Fruit fly (Drosophila melanogaster) whole organism, embryonic: ENCODE results near the gene CG17752.

Experiments used
- Abd-B ChIP-seq: fragments of 200-800 bp; sonication (Bioruptor generic); optimal IDR thresholded peaks from 2 replicates; lab custom pipeline; 2018; ENCODE audit warnings: missing biosample characterization, mild to moderate bottlenecking, missing genetic modification characterization, moderate library complexity
- Asciz ChIP-seq: fragments of 200-800 bp; sonication (Bioruptor generic); optimal IDR thresholded peaks from 2 replicates; lab custom pipeline; 2017; ENCODE audit warnings: missing biosample characterization, mild to moderate bottlenecking, missing genetic modification characterization, missing genetic modification reagents
- Atf-2 ChIP-seq: fragments of 200-800 bp; sonication (Bioruptor generic); optimal IDR thresholded peaks from 2 replicates; lab custom pipeline; 2016; ENCODE audit warnings: missing biosample characterization, missing genetic modification characterization
- CG10209 ChIP-seq: fragments of 200-800 bp; sonication (Bioruptor generic); optimal IDR thresholded peaks from 3 replicates; lab custom pipeline; 2017; ENCODE audit warnings: missing biosample characterization, mild to moderate bottlenecking, missing genetic modification characterization, missing genetic modification reagents
- CG10565 ChIP-seq: fragments of 200-800 bp; sonication (Bioruptor generic); optimal IDR thresholded peaks from 3 replicates; lab custom pipeline; 2016; ENCODE audit warnings: missing biosample characterization, mild to moderate bottlenecking, missing genetic modification characterization
- CG10979 ChIP-seq: fragments of 200-800 bp; sonication (Bioruptor generic); optimal IDR thresholded peaks from 2 replicates; lab custom pipeline; 2018; ENCODE audit warnings: missing biosample characterization, mild to moderate bottlenecking, missing genetic modification characterization, moderate library complexity
- CG11456 ChIP-seq: fragments of 200-800 bp; sonication (Bioruptor generic); IDR thresholded peaks from 3 replicates; pipeline ENCODE4 v1.3.6; 2022; ENCODE audit warnings: missing biosample characterization, missing genetic modification characterization
- CG11504 ChIP-seq: fragments of 200-800 bp; sonication (Bioruptor generic); optimal IDR thresholded peaks from 3 replicates; lab custom pipeline; 2019; ENCODE audit warnings: missing biosample characterization, mild to moderate bottlenecking, missing genetic modification characterization, moderate library complexity
- CG11695 ChIP-seq: fragments of 200-800 bp; sonication (Bioruptor generic); IDR thresholded peaks from 3 replicates; pipeline ENCODE4 v1.3.6; 2022; ENCODE audit warnings: missing biosample characterization, missing genetic modification characterization
- CG12769 ChIP-seq: fragments of 200-800 bp; sonication (Bioruptor generic); optimal IDR thresholded peaks from 2 replicates; lab custom pipeline; 2019; ENCODE audit warnings: missing biosample characterization, mild to moderate bottlenecking, missing genetic modification characterization, moderate library complexity
- CG15073 ChIP-seq: fragments of 200-800 bp; sonication (Bioruptor generic); optimal IDR thresholded peaks from 2 replicates; lab custom pipeline; 2016; ENCODE audit warnings: missing biosample characterization, missing genetic modification characterization
- CG16813 ChIP-seq: fragments of 200-800 bp; sonication (Bioruptor generic); IDR thresholded peaks from 3 replicates; pipeline ENCODE4 v1.3.6; 2022; ENCODE audit warnings: missing biosample characterization, missing genetic modification characterization; ENCODE audit not compliant: partially characterized antibody
- CG17328 ChIP-seq: fragments of 200-800 bp; sonication (Bioruptor generic); IDR thresholded peaks from 2 replicates; pipeline ENCODE4 v1.3.6; 2022; ENCODE audit warnings: missing biosample characterization, missing genetic modification characterization
- CG17829 ChIP-seq: fragments of 200-800 bp; optimal IDR thresholded peaks from 2 replicates; lab custom pipeline; 2019; ENCODE audit warnings: missing biosample characterization, mild to moderate bottlenecking, missing genetic modification characterization, moderate library complexity
- CG2199 ChIP-seq: fragments of 200-800 bp; sonication (Bioruptor generic); IDR thresholded peaks from 3 replicates; pipeline ENCODE4 v1.3.6; 2022; ENCODE audit warnings: missing biosample characterization, missing genetic modification characterization
- CG30020 ChIP-seq: fragments of 200-800 bp; optimal IDR thresholded peaks from 2 replicates; lab custom pipeline; 2019; ENCODE audit warnings: missing biosample characterization, mild to moderate bottlenecking, missing genetic modification characterization, moderate library complexity
- CG4328 ChIP-seq: fragments of 200-800 bp; sonication (Bioruptor generic); optimal IDR thresholded peaks from 3 replicates; lab custom pipeline; 2017; ENCODE audit warnings: missing biosample characterization, missing genetic modification reagents, missing genetic modification characterization
- CG6254 ChIP-seq: fragments of 200-800 bp; sonication (Bioruptor generic); optimal IDR thresholded peaks from 3 replicates; lab custom pipeline; 2017; ENCODE audit warnings: mild to moderate bottlenecking, missing biosample characterization, missing genetic modification reagents, missing genetic modification characterization
- CG6854 ChIP-seq: fragments of 200-800 bp; sonication (Bioruptor generic); optimal IDR thresholded peaks from 3 replicates; lab custom pipeline; 2017; ENCODE audit warnings: missing biosample characterization, mild to moderate bottlenecking, missing genetic modification characterization
- CG8924 ChIP-seq: fragments of 200-800 bp; optimal IDR thresholded peaks from 3 replicates; lab custom pipeline; 2019; ENCODE audit warnings: missing biosample characterization, mild to moderate bottlenecking, missing genetic modification characterization, moderate library complexity
- Deaf1 ChIP-seq: fragments of 200-800 bp; optimal IDR thresholded peaks from 3 replicates; lab custom pipeline; 2019; ENCODE audit warnings: missing biosample characterization, mild to moderate bottlenecking, missing genetic modification characterization, moderate library complexity
- Doc3 ChIP-seq: fragments of 200-800 bp; sonication (Bioruptor generic); IDR thresholded peaks from 3 replicates; pipeline ENCODE4 v1.3.6; 2022; ENCODE audit warnings: missing biosample characterization, missing genetic modification characterization; ENCODE audit not compliant: partially characterized antibody
- Dref ChIP-seq: fragments of 200-800 bp; sonication (Bioruptor generic); IDR thresholded peaks from 2 replicates; pipeline ENCODE4 v1.3.6; 2022; ENCODE audit warnings: missing biosample characterization, missing genetic modification characterization
- Ets65A ChIP-seq: fragments of 200-800 bp; sonication (Bioruptor generic); peaks from one replicate; lab custom pipeline; 2016; ENCODE audit warnings: missing biosample characterization, missing genetic modification characterization
- Ets97D ChIP-seq: fragments of 200-800 bp; sonication (Bioruptor generic); optimal IDR thresholded peaks from 3 replicates; lab custom pipeline; 2016; ENCODE audit warnings: missing biosample characterization, missing genetic modification characterization
- Hmr ChIP-seq: fragments of 200-800 bp; sonication (Bioruptor generic); optimal IDR thresholded peaks from 3 replicates; lab custom pipeline; 2017; ENCODE audit warnings: mild to moderate bottlenecking, missing biosample characterization, missing genetic modification reagents, missing genetic modification characterization
- Hmx ChIP-seq: fragments of 200-800 bp; sonication (Bioruptor generic); optimal IDR thresholded peaks from 2 replicates; lab custom pipeline; 2016; ENCODE audit warnings: missing biosample characterization, missing genetic modification characterization
- MBD-R2 ChIP-seq: fragments of 200-800 bp; sonication (Bioruptor generic); IDR thresholded peaks from 2 replicates; pipeline ENCODE4 v1.3.6; 2022; ENCODE audit warnings: missing biosample characterization, missing genetic modification characterization
- MESR4 ChIP-seq: fragments of 200-800 bp; sonication (Bioruptor generic); optimal IDR thresholded peaks from 2 replicates; lab custom pipeline; 2018; ENCODE audit warnings: missing biosample characterization, mild to moderate bottlenecking, missing genetic modification characterization, moderate library complexity
- Max ChIP-seq: fragments of 200-800 bp; sonication (Bioruptor generic); optimal IDR thresholded peaks from 2 replicates; lab custom pipeline; 2016; ENCODE audit warnings: missing biosample characterization, mild to moderate bottlenecking, missing genetic modification characterization
- Mes4 ChIP-seq: fragments of 200-800 bp; sonication (Bioruptor generic); optimal IDR thresholded peaks from 2 replicates; lab custom pipeline; 2016; ENCODE audit warnings: missing biosample characterization, missing genetic modification characterization
- Myb ChIP-seq: fragments of 200-800 bp; sonication (Bioruptor generic); optimal IDR thresholded peaks from 2 replicates; lab custom pipeline; 2016; ENCODE audit warnings: missing biosample characterization, missing genetic modification characterization
- NfI ChIP-seq: fragments of 200-800 bp; sonication (Bioruptor generic); optimal IDR thresholded peaks from 3 replicates; lab custom pipeline; 2018; ENCODE audit warnings: missing biosample characterization, mild to moderate bottlenecking, missing genetic modification characterization, moderate library complexity
- Optix ChIP-seq: fragments of 200-800 bp; sonication (Bioruptor generic); IDR thresholded peaks from 3 replicates; pipeline ENCODE4 v1.3.6; 2022; ENCODE audit warnings: missing biosample characterization, missing genetic modification characterization
- Poxn ChIP-seq: fragments of 200-800 bp; sonication (Bioruptor generic); IDR thresholded peaks from 2 replicates; pipeline ENCODE4 v1.3.6; 2022; ENCODE audit warnings: missing biosample characterization, missing genetic modification characterization
- Sry-δ ChIP-seq: fragments of 200-800 bp; sonication (Bioruptor generic); optimal IDR thresholded peaks from 2 replicates; lab custom pipeline; 2016; ENCODE audit warnings: missing biosample characterization, missing genetic modification characterization
- Vsx1 ChIP-seq: fragments of 200-800 bp; sonication (Bioruptor generic); optimal IDR thresholded peaks from 2 replicates; lab custom pipeline; 2017; ENCODE audit warnings: missing biosample characterization, mild to moderate bottlenecking, missing genetic modification characterization, missing genetic modification reagents
- az2 ChIP-seq: fragments of 200-800 bp; sonication (Bioruptor generic); optimal IDR thresholded peaks from 3 replicates; lab custom pipeline; 2016; ENCODE audit warnings: missing biosample characterization, missing genetic modification characterization
- cad ChIP-seq: fragments of >200 bp; optimal IDR thresholded peaks from 2 replicates; lab custom pipeline; 2017; ENCODE audit warnings: missing biosample characterization, missing genetic modification characterization
- cg ChIP-seq: fragments of 200-800 bp; sonication (Bioruptor generic); optimal IDR thresholded peaks from 3 replicates; lab custom pipeline; 2019; ENCODE audit warnings: missing biosample characterization, mild to moderate bottlenecking, missing genetic modification characterization, moderate library complexity
- crc ChIP-seq: fragments of 200-800 bp; sonication (Bioruptor generic); optimal IDR thresholded peaks from 2 replicates; lab custom pipeline; 2016; ENCODE audit warnings: missing biosample characterization, missing genetic modification characterization
- exex ChIP-seq: fragments of 200-800 bp; sonication (Bioruptor generic); optimal IDR thresholded peaks from 4 replicates; lab custom pipeline; 2018; ENCODE audit warnings: missing biosample characterization, mild to moderate bottlenecking, missing genetic modification characterization, moderate library complexity
- eyg ChIP-seq: fragments of 200-800 bp; sonication (Bioruptor generic); optimal IDR thresholded peaks from 3 replicates; lab custom pipeline; 2016; ENCODE audit warnings: missing biosample characterization, missing genetic modification characterization
- fru ChIP-seq: fragments of >200 bp; optimal IDR thresholded peaks from 2 replicates; lab custom pipeline; 2017
- fu2 ChIP-seq: fragments of 200-800 bp; sonication (Bioruptor generic); optimal IDR thresholded peaks from 2 replicates; lab custom pipeline; 2016; ENCODE audit warnings: missing biosample characterization, missing genetic modification characterization
- gfzf ChIP-seq: fragments of 200-800 bp; sonication (Bioruptor generic); optimal IDR thresholded peaks from 2 replicates; lab custom pipeline; 2016; ENCODE audit warnings: missing biosample characterization, mild to moderate bottlenecking, missing genetic modification characterization, moderate library complexity
- grn ChIP-seq: fragments of 200-800 bp; sonication (Bioruptor generic); optimal IDR thresholded peaks from 3 replicates; lab custom pipeline; 2017; ENCODE audit warnings: missing biosample characterization, missing genetic modification characterization
- hb ChIP-seq: fragments of 200-800 bp; sonication (Bioruptor generic); IDR thresholded peaks from 3 replicates; pipeline ENCODE4 v1.3.6; 2022; ENCODE audit warnings: missing biosample characterization, missing genetic modification characterization; ENCODE audit not compliant: partially characterized antibody
- pfk ChIP-seq: fragments of 200-800 bp; sonication (Bioruptor generic); optimal IDR thresholded peaks from 2 replicates; lab custom pipeline; 2018; ENCODE audit warnings: missing biosample characterization, mild to moderate bottlenecking, missing genetic modification characterization, moderate library complexity
- phol ChIP-seq: fragments of 200-800 bp; sonication (Bioruptor generic); optimal IDR thresholded peaks from 3 replicates; lab custom pipeline; 2018; ENCODE audit warnings: missing biosample characterization, mild to moderate bottlenecking, missing genetic modification characterization, moderate library complexity
- rib ChIP-seq: fragments of 200-800 bp; sonication (Bioruptor generic); IDR thresholded peaks from 2 replicates; pipeline ENCODE4 v1.3.6; 2022; ENCODE audit warnings: missing biosample characterization, missing genetic modification characterization

CG17752 gene

DNA sequence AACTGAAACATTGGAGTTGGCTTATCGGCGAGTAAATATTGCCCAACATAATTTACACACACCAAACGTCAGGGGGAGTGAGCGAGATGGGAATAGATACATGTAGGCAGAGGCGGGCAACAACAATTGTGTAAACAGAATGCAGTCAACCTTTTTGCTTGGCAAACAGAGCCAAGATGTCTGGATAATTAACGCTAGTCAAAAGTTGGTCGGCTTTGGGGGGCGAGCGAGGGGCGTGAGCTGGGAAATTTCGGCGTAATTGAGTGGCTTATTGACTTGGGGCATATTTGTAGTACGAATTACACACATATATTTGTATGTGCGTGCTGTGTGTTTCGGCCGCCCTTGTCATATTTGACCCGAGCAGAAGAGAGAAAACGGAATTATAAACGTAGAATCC is 25.2 kb upstream of the CG17752 start (continued):
- TF ChIP-seq CG30020: no peak
- peak; percentile 65; the same call in 2 of the 3 replicates for TF ChIP-seq Optix (GFP tag; lab: Robert Waterston, UW)
- TF ChIP-seq pfk (GFP tag; lab: Kevin White, UChicago): peak; percentile 66
- peak; percentile 71 for TF ChIP-seq NfI (GFP tag; lab: Kevin White, UChicago)
- peak; percentile 85 for TF ChIP-seq Mes4 (GFP tag; lab: Kevin White, UChicago)
- no peak for TF ChIP-seq Abd-B
- TF ChIP-seq CG15073 (GFP tag; lab: Kevin White, UChicago): no peak
- TF ChIP-seq MESR4: peak; percentile 26
- no peak for TF ChIP-seq Doc3 (GFP tag; lab: Robert Waterston, UW)
- peak; percentile 61 for TF ChIP-seq CG10565
- TF ChIP-seq Hmr (GFP tag; lab: Kevin White, UChicago): peak; percentile 77
- peak; percentile 92 for TF ChIP-seq Vsx1 (GFP tag; lab: Kevin White, UChicago)
- peak; percentile 25 for TF ChIP-seq Myb
- TF ChIP-seq cad (GFP tag; lab: Kevin White, UChicago): no peak
- no peak for TF ChIP-seq Deaf1 (tag; lab: Kevin White, UChicago)
- TF ChIP-seq CG4328 (GFP tag; lab: Kevin White, UChicago): peak; percentile 92
- TF ChIP-seq CG16813 (GFP tag; lab: Robert Waterston, UW): no peak
- TF ChIP-seq CG6854 (GFP tag; lab: Kevin White, UChicago): peak; percentile 84
- peak; percentile 79 for TF ChIP-seq CG17829 (tag; lab: Kevin White, UChicago)
- TF ChIP-seq Hmx: no peak
- peak; percentile 50 for TF ChIP-seq crc (GFP tag; lab: Kevin White, UChicago)
- TF ChIP-seq Atf-2 (GFP tag; lab: Kevin White, UChicago): peak; percentile 44
- TF ChIP-seq fru (lab: Kevin White, UChicago): no peak
- no peak for TF ChIP-seq rib (GFP tag; lab: Robert Waterston, UW)
- TF ChIP-seq Ets65A (GFP tag; lab: Kevin White, UChicago): peak; percentile 74
- peak; percentile 77 for TF ChIP-seq CG10979
- peak; percentile 74 for TF ChIP-seq CG17328 (GFP tag; lab: Robert Waterston, UW)
- TF ChIP-seq Ets97D (GFP tag; lab: Kevin White, UChicago): peak; percentile 28
- no peak for TF ChIP-seq gfzf (GFP tag; lab: Kevin White, UChicago)
- peak; percentile 65; the same call in 2 of the 3 replicates for TF ChIP-seq CG11456 (GFP tag; lab: Robert Waterston, UW)
- TF ChIP-seq CG10209: peak; percentile 92
- no peak for TF ChIP-seq hb
- peak; percentile 90 for TF ChIP-seq CG6254 (GFP tag; lab: Kevin White, UChicago)
- TF ChIP-seq eyg (GFP tag; lab: Kevin White, UChicago): peak; percentile 73
- TF ChIP-seq CG8924: peak; percentile 86
- TF ChIP-seq fu2: peak; percentile 24
- peak; percentile 91 for TF ChIP-seq grn (GFP tag; lab: Kevin White, UChicago)
- no peak for TF ChIP-seq Dref (GFP tag; lab: Robert Waterston, UW)
- TF ChIP-seq az2 (GFP tag; lab: Kevin White, UChicago): peak; percentile 7
- peak; percentile 42 for TF ChIP-seq Sry-δ (GFP tag; lab: Kevin White, UChicago)
- peak; percentile 97 for TF ChIP-seq Asciz (GFP tag; lab: Kevin White, UChicago)
- TF ChIP-seq phol (tag; lab: Kevin White, UChicago): peak; percentile 41
- TF ChIP-seq CG11504 (tag; lab: Kevin White, UChicago): peak; percentile 72
- peak; percentile 76 for TF ChIP-seq Max (GFP tag; lab: Kevin White, UChicago)
- no peak for TF ChIP-seq CG12769 (tag; lab: Kevin White, UChicago)
- no peak for TF ChIP-seq Poxn (GFP tag; lab: Robert Waterston, UW)
- no peak for TF ChIP-seq exex (tag; lab: Kevin White, UChicago)
- no peak for TF ChIP-seq cg (GFP tag; lab: Kevin White, UChicago)
- peak; percentile 60; the same call in 2 of the 3 replicates for TF ChIP-seq CG11695
- TF ChIP-seq MBD-R2 (GFP tag; lab: Robert Waterston, UW): peak; percentile 35; the same call in 1 of the 2 replicates
- peak; percentile 64; the same call in 1 of the 3 replicates for TF ChIP-seq CG2199 (GFP tag; lab: Robert Waterston, UW)
